Fruit fly (Drosophila melanogaster): ENCODE data around the gene frj.

DNA sequence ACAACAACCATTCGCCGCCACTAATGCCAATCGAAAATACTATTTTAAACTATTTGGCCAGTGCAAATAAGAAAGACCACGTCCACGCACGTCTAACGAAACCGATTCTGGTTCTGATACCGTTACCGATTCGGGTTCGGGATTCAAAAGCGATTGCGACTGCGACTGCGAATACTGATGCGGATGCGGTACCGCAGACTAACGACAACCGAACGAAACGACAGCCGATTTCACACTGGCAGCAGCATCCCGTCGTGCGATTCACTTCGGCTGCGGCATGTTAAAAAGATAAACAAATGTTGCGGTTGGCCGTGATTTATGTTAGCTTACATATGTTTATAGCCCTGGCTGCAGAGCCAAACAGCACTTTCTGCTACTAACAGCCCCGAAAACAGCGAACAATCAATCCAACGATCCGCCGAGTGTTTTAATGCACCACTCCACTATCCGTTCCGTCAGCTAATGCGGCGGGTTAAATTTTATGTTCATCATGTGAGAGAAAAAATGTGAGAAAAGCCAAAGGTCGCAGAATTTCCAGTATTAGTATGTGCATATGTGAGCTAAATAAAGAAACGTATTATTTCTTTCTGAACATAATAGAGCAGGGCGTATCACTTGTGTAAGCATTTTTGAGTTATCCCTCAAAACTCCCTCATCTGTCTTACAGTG, 44.6 kb upstream of the frj start, which contains the start of gene DIP-epsilon:
- no peak for TF ChIP-seq CG12605 (GFP tag; IDR thresholded peaks at IDR 0.05)
- no peak for TF ChIP-seq CG14655 (GFP tag; optimal IDR thresholded peaks at IDR 0.05)
- TF ChIP-seq D1 (tag; optimal IDR thresholded peaks at IDR 0.05), result no peak
- TF ChIP-seq gl (tag; optimal IDR thresholded peaks at IDR 0.05), result no peak
- no peak for TF ChIP-seq CG10348 (GFP tag; IDR thresholded peaks at IDR 0.05)
- no peak for TF ChIP-seq CG8159 (tag; optimal IDR thresholded peaks at IDR 0.05)
- no peak for TF ChIP-seq Pif1B (GFP tag; optimal IDR thresholded peaks at IDR 0.05)
- no peak for TF ChIP-seq CG15710 (tag; optimal IDR thresholded peaks at IDR 0.05)
- TF ChIP-seq CG34367 (tag; optimal IDR thresholded peaks at IDR 0.05), result no peak
- no peak for TF ChIP-seq Snoo (tag; optimal IDR thresholded peaks at IDR 0.05)
- TF ChIP-seq CG8301 (tag; optimal IDR thresholded peaks at IDR 0.05), result no peak
- TF ChIP-seq rn (GFP tag; IDR thresholded peaks at IDR 0.05), result no peak

Measured in whole organism, pupa.